Worm (Caenorhabditis elegans) whole organism, mixed stage, embryonic: ENCODE measurements around the gene R04E5.7.

Source experiments
- ham-2 ChIP-seq: fragments of 200-800 bp; sonication (Bioruptor generic); optimal IDR thresholded peaks from 2 replicates; lab custom pipeline; 2018; ENCODE audit warnings: mild to moderate bottlenecking, missing genetic modification characterization, missing compliant biosample characterization
- hlh-1 ChIP-seq: fragments of 150-350 bp; optimal IDR thresholded peaks from 2 replicates; lab custom pipeline; 2014; ENCODE audit warnings: missing biosample characterization, missing genetic modification reagents, missing genetic modification characterization
- mab-5 ChIP-seq: fragments of 150-350 bp; optimal IDR thresholded peaks from 2 replicates; lab custom pipeline; 2014; ENCODE audit warnings: missing biosample characterization, missing genetic modification characterization
- pha-4 ChIP-seq: fragments of 150-350 bp; optimal IDR thresholded peaks from 2 replicates; lab custom pipeline; 2018; ENCODE audit warnings: missing biosample characterization, missing genetic modification reagents, missing genetic modification characterization
- snpc-4 ChIP-seq: fragments of 150-350 bp; optimal IDR thresholded peaks from 2 replicates; lab custom pipeline; 2014; ENCODE audit warnings: missing biosample characterization, missing genetic modification characterization
- unc-39 ChIP-seq: fragments of 150-350 bp; optimal IDR thresholded peaks from 2 replicates; lab custom pipeline; 2014; ENCODE audit warnings: missing biosample characterization, missing genetic modification characterization
- unc-62 ChIP-seq: fragments of 150-350 bp; optimal IDR thresholded peaks from 2 replicates; lab custom pipeline; 2014; ENCODE audit warnings: missing biosample characterization, missing genetic modification reagents, missing genetic modification characterization
- zip-8 ChIP-seq: fragments of 150-350 bp; optimal IDR thresholded peaks from 2 replicates; lab custom pipeline; 2014; ENCODE audit warnings: missing biosample characterization, missing genetic modification characterization
- ztf-11 ChIP-seq: fragments of 150-350 bp; optimal IDR thresholded peaks from 2 replicates; lab custom pipeline; 2014; ENCODE audit warnings: missing biosample characterization, missing genetic modification characterization

DNA sequence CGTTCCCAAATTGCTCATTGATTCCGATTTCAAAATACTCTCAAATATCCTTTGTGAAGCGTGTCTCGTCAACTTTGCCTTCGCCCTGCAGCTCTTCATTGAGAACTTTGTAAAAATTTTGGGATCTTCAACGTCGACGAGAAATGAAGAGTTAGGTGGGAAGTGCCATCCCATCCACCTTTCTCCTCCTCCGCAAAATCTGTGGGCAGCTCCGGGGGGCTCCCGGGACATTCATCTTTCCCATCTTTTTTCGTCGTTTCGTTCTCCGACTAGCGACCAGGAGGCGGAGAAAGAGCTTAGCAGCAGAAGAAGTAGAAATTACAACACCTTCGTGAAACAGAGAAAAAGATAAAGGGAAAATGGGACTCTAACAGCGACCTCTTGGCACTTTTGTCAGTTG, 34.1 kb downstream of the R04E5.7 start:
- TF ChIP-seq hlh-1 (tag; lab: Kevin White, UChicago) (peak; percentile 27), ham-2 (GFP tag; lab: Kevin White, UChicago) (no peak), ztf-11 (tag; lab: Kevin White, UChicago) (no peak), unc-39 (no peak), pha-4 (tag; lab: Kevin White, UChicago) (no peak), unc-62 (GFP tag; lab: Kevin White, UChicago) (no peak), snpc-4 (no peak), mab-5 (tag; lab: Kevin White, UChicago) (no peak), zip-8 (tag; lab: Kevin White, UChicago) (no peak)
